Worm (Caenorhabditis elegans) whole organism, L4 larva: ENCODE results near the gene srz-63.

Experiments used
- ceh-82 ChIP-seq: sonication (generic microtip); optimal IDR thresholded peaks from 2 replicates; lab custom pipeline; 2017; ENCODE audit warnings: missing biosample characterization, missing genetic modification characterization
- egl-27 ChIP-seq: sonication (generic microtip); optimal IDR thresholded peaks from 3 replicates; lab custom pipeline; 2017; ENCODE audit warnings: missing biosample characterization, missing genetic modification reagents, missing genetic modification characterization
- lir-3 ChIP-seq: sonication (generic microtip); optimal IDR thresholded peaks from 2 replicates; lab custom pipeline; 2016; ENCODE audit warnings: mild to moderate bottlenecking, missing genetic modification characterization, missing compliant biosample characterization
- nhr-237 ChIP-seq: sonication (generic microtip); optimal IDR thresholded peaks from 2 replicates; lab custom pipeline; 2017; ENCODE audit warnings: missing biosample characterization, missing genetic modification characterization
- pha-4 ChIP-seq, 2 experiments: fragments of 150-350 bp in 1 of 2; fragments of 200-800 bp in 1 of 2; sonication (Bioruptor generic) in 1 of 2; IDR thresholded peaks in 1 of 2; optimal IDR thresholded peaks in 1 of 2; 2 replicates each; pipeline versions ENCODE4 v1.3.6 to Lab custom; 2014 to 2022; ENCODE audit warnings: missing genetic modification characterization in 2 of 2, missing genetic modification reagents in 2 of 2, missing biosample characterization in 1 of 2, missing compliant biosample characterization in 1 of 2
- tag-97 ChIP-seq: fragments of 200-800 bp; sonication (Bioruptor generic); IDR thresholded peaks from 2 replicates; pipeline ENCODE4 v1.3.6; 2022; ENCODE audit warnings: missing genetic modification characterization, missing compliant biosample characterization
- unc-130 ChIP-seq: sonication (generic microtip); optimal IDR thresholded peaks from 2 replicates; lab custom pipeline; 2016; ENCODE audit warnings: missing genetic modification reagents, missing genetic modification characterization, missing compliant biosample characterization

- TF ChIP-seq tag-97: 0 out of 2 replicates have a peak, but pooled peaks have one; percentile 49
- no peak for TF ChIP-seq nhr-237 (tag; lab: Kevin White, UChicago)
- TF ChIP-seq egl-27: no peak
- peak; percentile 42 for TF ChIP-seq ceh-82 (tag; lab: Kevin White, UChicago)
- peak; percentile 95 for TF ChIP-seq pha-4 (GFP tag; IDR thresholded peaks at IDR 0.05; lab: Robert Waterston, UW)
- TF ChIP-seq pha-4 (tag; optimal IDR thresholded peaks at IDR 0.05; lab: Kevin White, UChicago): peak; percentile 7
- TF ChIP-seq unc-130 (GFP tag; lab: Kevin White, UChicago): peak; percentile 95
- peak; percentile 1 for TF ChIP-seq lir-3 (tag; lab: Kevin White, UChicago)
Observed at ce11 chrII:1320412-1320811, 42.0 kb downstream of the srz-63 start.
